Fruit fly (Drosophila melanogaster): ENCODE data around the gene CG6638.

Gene CG6638

dm6 chr3L:8603880-8604692, 28.2 kb upstream of the CG6638 start, which contains the start of the genes CG5989 and CG6282 (continued):
- TF ChIP-seq CG1529 (GFP tag; optimal IDR thresholded peaks at IDR 0.05) (no peak), CG4854 (GFP tag; optimal IDR thresholded peaks at IDR 0.05) (no peak), CG32767 (GFP tag; IDR thresholded peaks at IDR 0.05) (no peak), CG12744 (GFP tag; optimal IDR thresholded peaks at IDR 0.05) (no peak), dm (GFP tag; optimal IDR thresholded peaks at IDR 0.05) (peak; percentile 48), sens-2 (GFP tag; IDR thresholded peaks at IDR 0.05) (no peak), Gsc (GFP tag; IDR thresholded peaks at IDR 0.05) (no peak), Hr78 (GFP tag; optimal IDR thresholded peaks at IDR 0.05) (peak in 1 of 2 experiments; percentile 80), Hand (GFP tag; optimal IDR thresholded peaks at IDR 0.05) (no peak), CG7357 (GFP tag; IDR thresholded peaks at IDR 0.05) (no peak), CG2116 (GFP tag; optimal IDR thresholded peaks at IDR 0.05) (peak; percentile 98), Gug (GFP tag; IDR thresholded peaks at IDR 0.05) (peak; percentile 56; the same call in 1 of the 4 replicates), Nf-YB (GFP tag; optimal IDR thresholded peaks at IDR 0.05) (peak; percentile 31), cg (GFP tag; optimal IDR thresholded peaks at IDR 0.05) (no peak), Stat92E (GFP tag; optimal IDR thresholded peaks at IDR 0.05) (peak in 1 of 3 experiments; percentile 49), NC2β (GFP tag; optimal IDR thresholded peaks at IDR 0.05) (no peak), rib (GFP tag; IDR thresholded peaks at IDR 0.05) (no peak), CG17568 (GFP tag; optimal IDR thresholded peaks at IDR 0.05) (peak; percentile 19), seq (GFP tag; IDR thresholded peaks at IDR 0.05) (peak; percentile 33; the same call in 1 of the 2 replicates), Dek (tag; optimal IDR thresholded peaks at IDR 0.05) (peak; percentile 48), bcd (GFP tag; optimal IDR thresholded peaks at IDR 0.05) (peak; percentile 57), br (optimal IDR thresholded peaks at IDR 0.05) (no peak), CG5953 (GFP tag; IDR thresholded peaks at IDR 0.05) (peak; percentile 34; the same call in 1 of the 2 replicates), psq (GFP tag; optimal IDR thresholded peaks at IDR 0.05) (no peak), hth (optimal IDR thresholded peaks at IDR 0.05) (no peak), disco-r (GFP tag; optimal IDR thresholded peaks at IDR 0.05) (no peak), sc (optimal IDR thresholded peaks at IDR 0.05) (no peak), sc (GFP tag; optimal IDR thresholded peaks at IDR 0.05) (no peak), pnt (GFP tag; optimal IDR thresholded peaks at IDR 0.05) (no peak), h (optimal IDR thresholded peaks at IDR 0.05) (no peak), CHES-1-like (GFP tag; optimal IDR thresholded peaks at IDR 0.05) (no peak), CG6254 (GFP tag; optimal IDR thresholded peaks at IDR 0.05) (no peak), CG15601 (tag; optimal IDR thresholded peaks at IDR 0.05) (peak; percentile 36), bbx (GFP tag; IDR thresholded peaks at IDR 0.05; ENCODE audit: partially characterized antibody) (no peak), CG18599 (GFP tag; optimal IDR thresholded peaks at IDR 0.05) (peak; percentile 25), CG15514 (GFP tag; optimal IDR thresholded peaks at IDR 0.05) (peak; percentile 77), CG15696 (tag; optimal IDR thresholded peaks at IDR 0.05) (no peak), pzg (GFP tag; optimal IDR thresholded peaks at IDR 0.05) (peak; percentile 83), CG7928 (GFP tag; optimal IDR thresholded peaks at IDR 0.05) (no peak), Ssrp (tag; optimal IDR thresholded peaks at IDR 0.05) (peak; percentile 24), H2.0 (GFP tag; IDR thresholded peaks at IDR 0.05) (peak; percentile 57; the same call in 1 of the 2 replicates), Neu2 (GFP tag; optimal IDR thresholded peaks at IDR 0.05; ENCODE audit: borderline replicate concordance) (no peak), HLH4C (GFP tag; IDR thresholded peaks at IDR 0.05; ENCODE audit: partially characterized antibody) (peak; percentile 37; the same call in 2 of the 3 replicates), CG13123 (GFP tag; optimal IDR thresholded peaks at IDR 0.05) (no peak), CG9797 (GFP tag; optimal IDR thresholded peaks at IDR 0.05) (peak; percentile 43), repo (GFP tag; optimal IDR thresholded peaks at IDR 0.05) (no peak), CTCF (GFP tag; optimal IDR thresholded peaks at IDR 0.05) (peak; percentile 58), TFAM (GFP tag; optimal IDR thresholded peaks at IDR 0.05) (no peak), al (GFP tag; IDR thresholded peaks at IDR 0.05) (no peak), Hmx (GFP tag; optimal IDR thresholded peaks at IDR 0.05) (no peak)
